Worm (Caenorhabditis elegans): Measurements from ENCODE around the gene hyl-1.

ce11 chrIV:8529039-8529438, 9.9 kb upstream of the hyl-1 start:
- TF ChIP-seq unc-62 (GFP tag; optimal IDR thresholded peaks at IDR 0.05) (no peak), fos-1 (tag; optimal IDR thresholded peaks at IDR 0.05) (no peak), elt-1 (tag; optimal IDR thresholded peaks at IDR 0.05) (no peak), lin-39 (tag; optimal IDR thresholded peaks at IDR 0.05) (no peak), egl-5 (tag; optimal IDR thresholded peaks at IDR 0.05) (no peak), jun-1 (tag; optimal IDR thresholded peaks at IDR 0.05) (no peak), pha-4 (tag; optimal IDR thresholded peaks at IDR 0.05) (no peak), skn-1 (tag; optimal IDR thresholded peaks at IDR 0.05) (no peak), R02D3.7 (tag; optimal IDR thresholded peaks at IDR 0.05) (no peak), nfya-1 (tag; optimal IDR thresholded peaks at IDR 0.05; ENCODE audit: insufficient read depth) (peak; percentile 9)
